Fruit fly (Drosophila melanogaster) whole organism, embryonic: ENCODE results near the gene CG15894.
A peak's percentile ranks its signal among the peaks of the same experiment; 100 is the strongest.

ENCODE experiments used
- Aef1 ChIP-seq: fragments of 200-800 bp; sonication (Bioruptor generic); IDR thresholded peaks from 3 replicates; pipeline ENCODE4 v1.3.6; 2022; ENCODE audit warnings: missing biosample characterization, missing genetic modification characterization
- CG10565 ChIP-seq: fragments of 200-800 bp; sonication (Bioruptor generic); optimal IDR thresholded peaks from 3 replicates; lab custom pipeline; 2016; ENCODE audit warnings: missing biosample characterization, mild to moderate bottlenecking, missing genetic modification characterization
- CG13287 ChIP-seq: fragments of 200-800 bp; sonication (Bioruptor generic); IDR thresholded peaks from 2 replicates; pipeline ENCODE4 v1.3.6; 2022; ENCODE audit warnings: missing biosample characterization, missing genetic modification characterization; ENCODE audit not compliant: partially characterized antibody
- CG14050 ChIP-seq: fragments of 200-800 bp; sonication (Bioruptor generic); IDR thresholded peaks from 3 replicates; pipeline ENCODE4 v1.3.6; 2022; ENCODE audit warnings: missing biosample characterization, missing genetic modification characterization
- CG15011 ChIP-seq: fragments of 200-800 bp; sonication (Bioruptor generic); optimal IDR thresholded peaks from 3 replicates; lab custom pipeline; 2018; ENCODE audit warnings: missing biosample characterization, mild to moderate bottlenecking, missing genetic modification characterization
- CG16813 ChIP-seq: fragments of 200-800 bp; sonication (Bioruptor generic); IDR thresholded peaks from 3 replicates; pipeline ENCODE4 v1.3.6; 2022; ENCODE audit warnings: missing biosample characterization, missing genetic modification characterization; ENCODE audit not compliant: partially characterized antibody
- CG31388 ChIP-seq: fragments of 200-800 bp; sonication (Bioruptor generic); optimal IDR thresholded peaks from 2 replicates; lab custom pipeline; 2016; ENCODE audit warnings: missing biosample characterization, missing genetic modification characterization
- CG32767 ChIP-seq: fragments of 200-800 bp; sonication (Bioruptor generic); IDR thresholded peaks from 2 replicates; pipeline ENCODE4 v1.3.6; 2022; ENCODE audit warnings: missing biosample characterization, missing genetic modification characterization
- CG34224 ChIP-seq: fragments of 200-800 bp; sonication (Bioruptor generic); IDR thresholded peaks from 3 replicates; pipeline ENCODE4 v1.3.6; 2022; ENCODE audit warnings: missing biosample characterization, missing genetic modification characterization; ENCODE audit not compliant: partially characterized antibody
- CG34376 ChIP-seq: fragments of 200-800 bp; sonication (Bioruptor generic); optimal IDR thresholded peaks from 2 replicates; lab custom pipeline; 2018; ENCODE audit warnings: missing biosample characterization, mild to moderate bottlenecking, missing genetic modification characterization
- CG4424 ChIP-seq: fragments of 200-800 bp; sonication (Bioruptor generic); optimal IDR thresholded peaks from 3 replicates; lab custom pipeline; 2016; ENCODE audit warnings: missing biosample characterization, missing genetic modification characterization
- CG6791 ChIP-seq: fragments of 200-800 bp; sonication (Bioruptor generic); IDR thresholded peaks from 3 replicates; pipeline ENCODE4 v1.3.6; 2022; ENCODE audit warnings: missing biosample characterization, missing genetic modification characterization; ENCODE audit not compliant: partially characterized antibody
- CG8290 ChIP-seq, 3 experiments: fragments of 200-800 bp; sonication (Bioruptor generic); optimal IDR thresholded peaks; 2 replicates each; lab custom pipeline; 2016 to 2019; ENCODE audit warnings: missing biosample characterization in 3 of 3, missing genetic modification characterization in 3 of 3, mild to moderate bottlenecking in 2 of 3, moderate library complexity in 1 of 3
- CG9727 ChIP-seq: fragments of 200-800 bp; sonication (Bioruptor generic); optimal IDR thresholded peaks from 3 replicates; lab custom pipeline; 2017; ENCODE audit warnings: missing biosample characterization, mild to moderate bottlenecking, missing genetic modification characterization
- CG9817 ChIP-seq: fragments of 200-800 bp; sonication (Bioruptor generic); optimal IDR thresholded peaks from 2 replicates; lab custom pipeline; 2018; ENCODE audit warnings: missing biosample characterization, mild to moderate bottlenecking, missing genetic modification characterization, moderate library complexity
- Dll ChIP-seq: fragments of 200-800 bp; sonication (Bioruptor generic); IDR thresholded peaks from 4 replicates; pipeline ENCODE4 v1.3.6; 2022; ENCODE audit warnings: missing biosample characterization, missing genetic modification characterization; ENCODE audit not compliant: partially characterized antibody
- Doc3 ChIP-seq: fragments of 200-800 bp; sonication (Bioruptor generic); IDR thresholded peaks from 3 replicates; pipeline ENCODE4 v1.3.6; 2022; ENCODE audit warnings: missing biosample characterization, missing genetic modification characterization; ENCODE audit not compliant: partially characterized antibody
- Gug ChIP-seq: fragments of 200-800 bp; sonication (Bioruptor generic); IDR thresholded peaks from 4 replicates; pipeline ENCODE4 v1.3.6; 2022; ENCODE audit warnings: missing biosample characterization, missing genetic modification characterization
- Meics ChIP-seq: fragments of 200-800 bp; sonication (Bioruptor generic); optimal IDR thresholded peaks from 2 replicates; lab custom pipeline; 2017; ENCODE audit warnings: missing biosample characterization, mild to moderate bottlenecking, missing genetic modification characterization
- Mes4 ChIP-seq: fragments of 200-800 bp; sonication (Bioruptor generic); optimal IDR thresholded peaks from 2 replicates; lab custom pipeline; 2016; ENCODE audit warnings: missing biosample characterization, missing genetic modification characterization
- Opbp ChIP-seq: fragments of 200-800 bp; sonication (Bioruptor generic); IDR thresholded peaks from 3 replicates; pipeline ENCODE4 v1.3.6; 2022; ENCODE audit warnings: missing biosample characterization, missing genetic modification characterization; ENCODE audit not compliant: partially characterized antibody
- Scr ChIP-seq: fragments of 200-800 bp; sonication (Bioruptor generic); IDR thresholded peaks from 2 replicates; pipeline ENCODE4 v1.3.6; 2022; ENCODE audit warnings: missing biosample characterization, missing genetic modification characterization; ENCODE audit not compliant: partially characterized antibody
- Sry-δ ChIP-seq: fragments of 200-800 bp; sonication (Bioruptor generic); optimal IDR thresholded peaks from 2 replicates; lab custom pipeline; 2016; ENCODE audit warnings: missing biosample characterization, missing genetic modification characterization
- amos ChIP-seq: fragments of 200-800 bp; sonication (Bioruptor generic); IDR thresholded peaks from 2 replicates; pipeline ENCODE4 v1.3.6; 2022; ENCODE audit warnings: missing biosample characterization, missing genetic modification characterization; ENCODE audit not compliant: partially characterized antibody
- bbx ChIP-seq: fragments of 200-800 bp; sonication (Bioruptor generic); IDR thresholded peaks from 2 replicates; pipeline ENCODE4 v1.3.6; 2022; ENCODE audit warnings: missing biosample characterization, missing genetic modification characterization; ENCODE audit not compliant: partially characterized antibody
- chinmo ChIP-seq: fragments of 200-800 bp; sonication (Bioruptor generic); IDR thresholded peaks from 4 replicates; pipeline ENCODE4 v1.3.6; 2022; ENCODE audit warnings: missing biosample characterization, missing genetic modification characterization; ENCODE audit not compliant: partially characterized antibody
- eve ChIP-seq, 2 experiments: fragments of >200 bp; optimal IDR thresholded peaks; 2 replicates each; lab custom pipeline; 2017; ENCODE audit warnings: missing biosample characterization in 2 of 2, missing genetic modification characterization in 2 of 2
- gfzf ChIP-seq: fragments of 200-800 bp; sonication (Bioruptor generic); optimal IDR thresholded peaks from 2 replicates; lab custom pipeline; 2016; ENCODE audit warnings: missing biosample characterization, mild to moderate bottlenecking, missing genetic modification characterization, moderate library complexity
- hbn ChIP-seq: fragments of 200-800 bp; sonication (Bioruptor generic); IDR thresholded peaks from 2 replicates; pipeline ENCODE4 v1.3.6; 2022; ENCODE audit warnings: missing biosample characterization, missing genetic modification characterization; ENCODE audit not compliant: partially characterized antibody
- lilli ChIP-seq: fragments of 200-800 bp; sonication (Bioruptor generic); optimal IDR thresholded peaks from 3 replicates; lab custom pipeline; 2016; ENCODE audit warnings: missing biosample characterization, missing genetic modification characterization
- pzg ChIP-seq: fragments of 200-800 bp; sonication (Bioruptor generic); optimal IDR thresholded peaks from 3 replicates; lab custom pipeline; 2018; ENCODE audit warnings: missing biosample characterization, mild to moderate bottlenecking, missing genetic modification characterization, moderate library complexity
- sens ChIP-seq: fragments of 200-800 bp; sonication (Bioruptor generic); peaks from one replicate; lab custom pipeline; 2016; ENCODE audit warnings: missing biosample characterization, missing genetic modification characterization
- sna ChIP-seq: fragments of 200-800 bp; sonication (Bioruptor generic); IDR thresholded peaks from 2 replicates; pipeline ENCODE4 v1.3.6; 2022; ENCODE audit warnings: missing biosample characterization, missing genetic modification characterization; ENCODE audit not compliant: partially characterized antibody
- stwl ChIP-seq: fragments of 200-800 bp; sonication (Bioruptor generic); optimal IDR thresholded peaks from 3 replicates; lab custom pipeline; 2018; ENCODE audit warnings: missing biosample characterization, mild to moderate bottlenecking, missing genetic modification characterization, moderate library complexity
- unc-4 ChIP-seq: fragments of 200-800 bp; sonication (Bioruptor generic); IDR thresholded peaks from 2 replicates; pipeline ENCODE4 v1.3.6; 2022; ENCODE audit warnings: missing biosample characterization, missing genetic modification characterization; ENCODE audit not compliant: partially characterized antibody
- vvl ChIP-seq: fragments of 200-800 bp; sonication (Bioruptor generic); IDR thresholded peaks from 2 replicates; pipeline ENCODE4 v1.3.6; 2022; ENCODE audit warnings: missing biosample characterization, missing genetic modification characterization
- zen2 ChIP-seq: fragments of 200-800 bp; sonication (Bioruptor generic); IDR thresholded peaks from 3 replicates; pipeline ENCODE4 v1.3.6; 2022; ENCODE audit warnings: missing biosample characterization, missing genetic modification characterization; ENCODE audit not compliant: partially characterized antibody

Gene CG15894

dm6 chrX:6361215-6361614 lies 52.2 kb downstream of the CG15894 start:
- TF ChIP-seq pzg (peak; percentile 14), CG31388 (GFP tag; lab: Kevin White, UChicago) (no peak), Dll (GFP tag; lab: Robert Waterston, UW) (0 out of 4 replicates have a peak, but pooled peaks have one; percentile 18), Aef1 (no peak), CG9727 (GFP tag; lab: Kevin White, UChicago) (no peak), unc-4 (GFP tag; lab: Robert Waterston, UW) (peak; percentile 27; the same call in 1 of the 2 replicates), eve (GFP tag; optimal IDR thresholded peaks at IDR 0.05; lab: Kevin White, UChicago) (no peak), Sry-δ (GFP tag; lab: Kevin White, UChicago) (no peak), Gug (GFP tag; lab: Robert Waterston, UW) (no peak), bbx (GFP tag; lab: Robert Waterston, UW) (peak; percentile 37; the same call in 1 of the 2 replicates), Meics (GFP tag; lab: Kevin White, UChicago) (peak; percentile 77), Opbp (GFP tag; lab: Robert Waterston, UW) (peak; percentile 63; the same call in 2 of the 3 replicates), CG8290 (GFP tag; optimal IDR thresholded peaks at IDR 0.05; lab: Kevin White, UChicago) (no peak), CG8290 (tag; optimal IDR thresholded peaks at IDR 0.05; lab: Kevin White, UChicago) (peak in 1 of 2 experiments; percentile 43), chinmo (0 out of 4 replicates have a peak, but pooled peaks have one; percentile 12), CG14050 (no peak), hbn (peak; percentile 23; the same call in 1 of the 2 replicates), Doc3 (GFP tag; lab: Robert Waterston, UW) (peak; percentile 34; the same call in 1 of the 3 replicates), amos (peak; percentile 19; the same call in 1 of the 2 replicates), CG6791 (GFP tag; lab: Robert Waterston, UW) (peak; percentile 48; the same call in 2 of the 3 replicates), CG32767 (no peak), vvl (GFP tag; lab: Robert Waterston, UW) (no peak), CG9817 (tag; lab: Kevin White, UChicago) (no peak), lilli (no peak), CG4424 (no peak), CG10565 (GFP tag; lab: Kevin White, UChicago) (no peak), stwl (tag; lab: Kevin White, UChicago) (peak; percentile 100), CG15011 (GFP tag; lab: Kevin White, UChicago) (no peak), CG34224 (peak; percentile 51; the same call in 2 of the 3 replicates), CG34376 (GFP tag; lab: Kevin White, UChicago) (no peak), sna (GFP tag; lab: Robert Waterston, UW) (peak; percentile 65; the same call in 1 of the 2 replicates), CG13287 (GFP tag; lab: Robert Waterston, UW) (peak; percentile 48; the same call in 1 of the 2 replicates), CG16813 (GFP tag; lab: Robert Waterston, UW) (peak; percentile 44; the same call in 2 of the 3 replicates), zen2 (GFP tag; lab: Robert Waterston, UW) (peak; percentile 29; the same call in 2 of the 3 replicates), Scr (peak; percentile 46), sens (GFP tag; lab: Kevin White, UChicago) (no peak), Mes4 (no peak), gfzf (GFP tag; lab: Kevin White, UChicago) (peak; percentile 38)
